Worm (Caenorhabditis elegans): ENCODE data around the gene rha-1.

rha-1 gene

DNA sequence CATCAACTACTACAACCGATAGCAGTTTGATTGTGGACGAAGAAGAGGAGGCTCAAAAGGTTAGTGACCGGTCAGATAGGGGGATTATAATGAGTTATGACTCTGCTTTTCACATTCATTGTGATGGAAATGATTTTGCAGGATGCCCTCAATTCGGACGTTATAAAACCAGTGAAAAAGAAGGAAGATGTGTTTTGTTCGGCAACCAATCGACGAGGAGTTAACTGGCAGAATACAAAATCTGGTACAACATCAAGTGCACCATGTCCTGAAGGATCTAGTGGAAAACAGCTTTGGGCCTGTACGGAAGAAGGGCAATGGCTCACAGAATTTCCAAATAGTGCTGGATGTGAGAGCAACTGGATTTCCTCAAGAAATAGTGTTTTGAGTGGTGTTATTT, 20.4 kb upstream of the rha-1 start:
- no peak for TF ChIP-seq lag-1 (GFP tag; IDR thresholded peaks at IDR 0.05)
- TF ChIP-seq F22D6.2 (tag; optimal IDR thresholded peaks at IDR 0.05) = no peak
- no peak for TF ChIP-seq lsl-1 (GFP tag; optimal IDR thresholded peaks at IDR 0.05)
- no peak for TF ChIP-seq akir-1 (GFP tag; optimal IDR thresholded peaks at IDR 0.05)
- TF ChIP-seq F33H1.4 (GFP tag; IDR thresholded peaks at IDR 0.05) = peak; percentile 9; the same call in 1 of the 2 replicates

DNA sequence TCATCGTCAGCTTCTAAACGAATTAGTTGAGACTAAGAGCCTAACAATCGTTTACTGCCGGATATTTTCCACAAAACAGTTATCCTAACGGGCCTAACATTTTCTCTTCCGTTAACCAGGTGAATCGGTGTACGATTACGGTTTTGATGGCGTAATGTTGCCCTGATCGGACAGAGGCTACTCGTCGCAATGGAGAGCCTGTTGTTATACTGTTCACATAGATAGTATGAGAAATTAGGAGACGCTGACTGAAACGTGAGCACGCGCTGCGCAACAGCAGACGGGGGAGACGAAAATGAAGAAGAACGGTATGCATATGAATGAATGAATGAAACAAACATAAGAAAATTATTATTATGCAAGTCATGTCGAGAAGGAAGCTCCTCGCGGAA, 15.9 kb upstream of the rha-1 start:
- TF ChIP-seq tlf-1 (GFP tag; optimal IDR thresholded peaks at IDR 0.05) (no peak), mcd-1 (GFP tag; IDR thresholded peaks at IDR 0.05) (no peak), snpc-1.3 (tag; optimal IDR thresholded peaks at IDR 0.05; ENCODE audit: insufficient read depth) (no peak), cebp-1 (GFP tag; IDR thresholded peaks at IDR 0.05) (no peak), cebp-1 (tag; optimal IDR thresholded peaks at IDR 0.05) (no peak), C06A6.2 (GFP tag; conservative IDR thresholded peaks at IDR 0.05) (no peak), dox-1 (GFP tag; IDR thresholded peaks at IDR 0.05) (no peak), lin-35 (GFP tag; optimal IDR thresholded peaks at IDR 0.05) (no peak), madf-3 (GFP tag; IDR thresholded peaks at IDR 0.05) (no peak), bed-1 (GFP tag; IDR thresholded peaks at IDR 0.05) (no peak)

DNA sequence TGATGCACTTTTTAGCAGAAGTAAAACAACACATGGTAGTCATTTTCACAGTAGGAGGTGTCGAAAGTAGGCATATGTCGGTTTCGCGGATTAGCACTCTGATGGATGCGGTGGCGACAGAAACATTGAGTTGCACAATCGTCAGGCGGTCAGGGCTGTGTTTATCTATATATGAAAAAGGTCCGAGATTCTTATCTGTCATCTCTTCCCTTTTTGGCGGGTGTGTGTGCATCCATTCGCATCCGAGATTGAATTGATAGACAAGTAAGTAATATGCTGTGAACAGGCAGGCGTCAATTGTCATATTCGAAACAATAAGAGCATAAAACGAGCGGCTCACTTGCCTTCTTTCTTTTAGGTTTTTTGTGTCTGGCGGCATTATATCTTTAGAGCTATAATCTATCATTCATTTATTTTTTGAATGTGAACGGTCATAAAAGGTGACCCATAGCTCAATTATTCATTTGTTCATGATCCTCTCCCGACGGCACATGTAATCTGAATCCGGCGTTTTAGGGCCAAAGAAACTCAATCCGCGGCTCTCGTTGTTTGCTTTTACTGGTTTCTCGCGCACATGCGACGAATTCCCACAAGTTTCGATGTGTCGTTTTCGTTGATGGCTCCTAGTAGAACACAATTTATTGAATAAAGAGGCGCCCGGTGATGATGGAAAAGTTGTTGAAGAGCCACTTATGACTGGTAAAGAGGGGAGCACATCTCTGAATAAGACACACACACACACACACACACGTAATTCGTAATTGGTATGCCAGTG, 15.3 kb upstream of the rha-1 start:
- TF ChIP-seq nhr-90 (tag; optimal IDR thresholded peaks at IDR 0.05) (no peak), unc-130 (GFP tag; optimal IDR thresholded peaks at IDR 0.05) (no peak), gei-17 (GFP tag; optimal IDR thresholded peaks at IDR 0.05) (no peak), mcd-1 (GFP tag; IDR thresholded peaks at IDR 0.05) (no peak), unc-62 (GFP tag; optimal IDR thresholded peaks at IDR 0.05) (no peak), tlf-1 (GFP tag; optimal IDR thresholded peaks at IDR 0.05) (no peak), egl-18 (GFP tag; IDR thresholded peaks at IDR 0.05) (no peak), madf-6 (GFP tag; IDR thresholded peaks at IDR 0.05) (no peak), hlh-12 (tag; optimal IDR thresholded peaks at IDR 0.05) (no peak), cebp-1 (GFP tag; IDR thresholded peaks at IDR 0.05) (no peak), cebp-1 (tag; optimal IDR thresholded peaks at IDR 0.05) (no peak), die-1 (tag; optimal IDR thresholded peaks at IDR 0.05) (no peak), pbrm-1 (GFP tag; IDR thresholded peaks at IDR 0.05) (no peak), let-526 (GFP tag; IDR thresholded peaks at IDR 0.05) (no peak), hrde-1 (tag; optimal IDR thresholded peaks at IDR 0.05; ENCODE audit: borderline replicate concordance) (no peak), Y56A3A.18 (GFP tag; IDR thresholded peaks at IDR 0.05) (no peak), F37B4.10 (GFP tag; IDR thresholded peaks at IDR 0.05) (no peak), atf-7 (tag; optimal IDR thresholded peaks at IDR 0.05) (no peak), attf-3 (GFP tag; conservative IDR thresholded peaks at IDR 0.05) (no peak)

DNA sequence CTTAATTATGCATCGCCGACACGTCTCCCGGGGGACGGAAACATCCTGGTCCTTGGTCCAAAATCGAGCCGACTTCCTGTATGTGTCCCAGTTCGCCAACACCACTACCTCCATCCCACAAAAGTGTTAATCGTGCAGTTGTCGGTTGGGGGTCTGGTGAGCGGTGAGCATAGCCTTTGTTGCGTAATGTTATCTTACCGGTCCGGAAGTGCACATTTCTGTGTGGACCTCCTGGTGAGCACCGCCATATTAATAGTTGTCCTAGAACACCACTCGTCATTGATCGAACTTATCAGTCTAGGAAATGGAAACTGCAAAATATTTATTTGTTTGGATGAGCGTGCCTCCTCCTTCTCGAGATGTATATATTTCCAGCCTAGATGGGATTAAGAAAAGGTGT, 13.8 kb upstream of the rha-1 start:
- TF ChIP-seq lag-1 (GFP tag; IDR thresholded peaks at IDR 0.05) (no peak), F33H1.4 (GFP tag; IDR thresholded peaks at IDR 0.05) (no peak), somi-1 (GFP tag; optimal IDR thresholded peaks at IDR 0.05) (no peak), hmg-20 (GFP tag; IDR thresholded peaks at IDR 0.05) (no peak), atf-7 (tag; optimal IDR thresholded peaks at IDR 0.05) (no peak), pbrm-1 (GFP tag; IDR thresholded peaks at IDR 0.05) (no peak), attf-3 (GFP tag; conservative IDR thresholded peaks at IDR 0.05) (no peak), zfh-2 (GFP tag; conservative IDR thresholded peaks at IDR 0.05) (no peak), cebp-1 (GFP tag; IDR thresholded peaks at IDR 0.05) (no peak), cebp-1 (tag; optimal IDR thresholded peaks at IDR 0.05) (no peak), sptf-2 (GFP tag; optimal IDR thresholded peaks at IDR 0.05) (no peak), lin-35 (GFP tag; optimal IDR thresholded peaks at IDR 0.05) (no peak), lin-40 (tag; optimal IDR thresholded peaks at IDR 0.05) (no peak), nfyb-1 (GFP tag; IDR thresholded peaks at IDR 0.05) (no peak), ets-4 (GFP tag; optimal IDR thresholded peaks at IDR 0.05) (no peak)
